Fruit fly (Drosophila melanogaster) whole organism: Measurements from ENCODE around the gene Abl.

Source experiments
- pan ChIP-seq: fragments of >200 bp; optimal IDR thresholded peaks from 2 replicates; lab custom pipeline; 2017
- psq ChIP-seq: fragments of >200 bp; optimal IDR thresholded peaks from 2 replicates; lab custom pipeline; 2017
- usp ChIP-seq: fragments of >200 bp; optimal IDR thresholded peaks from 2 replicates; lab custom pipeline; 2017; ENCODE audit warnings: missing biosample characterization, missing genetic modification characterization, mixed read lengths

DNA sequence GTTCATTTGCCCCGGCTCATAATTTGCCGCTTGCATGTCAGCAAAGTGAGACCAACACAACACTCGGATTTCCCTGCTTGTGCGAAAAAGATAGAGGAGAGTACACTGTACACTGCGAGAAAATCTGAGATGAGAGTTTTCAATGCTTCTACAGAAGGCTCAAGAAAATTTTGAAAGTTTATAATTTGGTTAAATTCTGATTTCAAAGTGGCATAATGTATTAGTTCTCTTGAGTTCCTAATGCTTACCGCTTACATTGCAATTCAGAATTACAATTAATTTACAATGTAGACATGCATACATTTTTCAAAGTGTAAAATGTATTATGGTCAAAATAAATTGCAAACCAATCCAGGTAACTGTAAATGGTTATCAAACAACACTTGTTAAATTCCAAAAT lies 4.7 kb downstream of the Abl start:
- TF ChIP-seq usp (GFP tag; lab: Kevin White, UChicago) (no peak), pan (lab: Kevin White, UChicago) (no peak), psq (lab: Kevin White, UChicago) (no peak)
